Worm (Caenorhabditis elegans): ENCODE data around the gene C03B1.2.

- TF ChIP-seq K09A11.1 (tag; optimal IDR thresholded peaks at IDR 0.05; ENCODE audit: insufficient read depth) = no peak
- TF ChIP-seq nhr-11 (tag; optimal IDR thresholded peaks at IDR 0.05) = no peak
- no peak for TF ChIP-seq pha-4 (tag; optimal IDR thresholded peaks at IDR 0.05)
- no peak for TF ChIP-seq T23F11.4 (GFP tag; optimal IDR thresholded peaks at IDR 0.05)
- TF ChIP-seq fkh-10 (GFP tag; optimal IDR thresholded peaks at IDR 0.05) = no peak
- no peak for TF ChIP-seq dmd-4 (tag; optimal IDR thresholded peaks at IDR 0.05; ENCODE audit: borderline replicate concordance)
- TF ChIP-seq hlh-30 (tag; optimal IDR thresholded peaks at IDR 0.05; ENCODE audit: insufficient read depth) = no peak
- no peak for TF ChIP-seq ama-1 (optimal IDR thresholded peaks at IDR 0.05)
These were observed 41.0 kb upstream of the C03B1.2 start, which contains the start of gene col-169 for ce11 chrX:6328860-6329259.
